Worm (Caenorhabditis elegans): ENCODE measurements around the gene ntl-4.

ntl-4 gene

ce11 chrIV:7881166-7881565 is 29.2 kb upstream of the ntl-4 start:
- TF ChIP-seq ceh-39 (tag; optimal IDR thresholded peaks at IDR 0.05) (no peak), M03D4.4 (tag; optimal IDR thresholded peaks at IDR 0.05) (no peak), drap-1 (GFP tag; optimal IDR thresholded peaks at IDR 0.05) (no peak), ztf-11 (tag; optimal IDR thresholded peaks at IDR 0.05) (no peak), lin-13 (tag; optimal IDR thresholded peaks at IDR 0.05) (no peak), hlh-1 (tag; optimal IDR thresholded peaks at IDR 0.05) (no peak), elt-1 (tag; optimal IDR thresholded peaks at IDR 0.05; ENCODE audit: borderline replicate concordance, insufficient read depth) (no peak), ham-2 (GFP tag; optimal IDR thresholded peaks at IDR 0.05) (no peak), blmp-1 (tag; optimal IDR thresholded peaks at IDR 0.05) (no peak), unc-39 (tag; optimal IDR thresholded peaks at IDR 0.05) (no peak), mls-2 (tag; optimal IDR thresholded peaks at IDR 0.05) (no peak), sptf-1 (tag; optimal IDR thresholded peaks at IDR 0.05) (no peak), lin-32 (GFP tag; optimal IDR thresholded peaks at IDR 0.05) (no peak), nhr-76 (tag; optimal IDR thresholded peaks at IDR 0.05) (no peak), ceh-43 (GFP tag; optimal IDR thresholded peaks at IDR 0.05) (no peak), unc-120 (tag; optimal IDR thresholded peaks at IDR 0.05; ENCODE audit: poor library complexity, severe bottlenecking) (no peak)

ce11 chrIV:7881726-7882125 is 28.6 kb upstream of the ntl-4 start, which contains the start of gene atic-1:
Gene atic-1 (plus strand): TSS chrIV:7882026.
- TF ChIP-seq sptf-1 (tag; optimal IDR thresholded peaks at IDR 0.05) = no peak
- TF ChIP-seq mab-5 (tag; optimal IDR thresholded peaks at IDR 0.05) = no peak
- no peak for TF ChIP-seq ceh-43 (GFP tag; optimal IDR thresholded peaks at IDR 0.05)
- no peak for TF ChIP-seq ham-2 (GFP tag; optimal IDR thresholded peaks at IDR 0.05)
- no peak for TF ChIP-seq elt-3 (tag; optimal IDR thresholded peaks at IDR 0.05)
- no peak for TF ChIP-seq nhr-237 (tag; optimal IDR thresholded peaks at IDR 0.05)
- TF ChIP-seq mls-2 (tag; optimal IDR thresholded peaks at IDR 0.05) = no peak
- no peak for TF ChIP-seq nhr-28 (tag; optimal IDR thresholded peaks at IDR 0.05)
- no peak for TF ChIP-seq drap-1 (GFP tag; optimal IDR thresholded peaks at IDR 0.05)
- TF ChIP-seq nhr-76 (tag; optimal IDR thresholded peaks at IDR 0.05) = no peak
- TF ChIP-seq snpc-4 (tag; optimal IDR thresholded peaks at IDR 0.05) = no peak
- no peak for TF ChIP-seq sem-2 (GFP tag; optimal IDR thresholded peaks at IDR 0.05)
- no peak for TF ChIP-seq unc-62 (GFP tag; optimal IDR thresholded peaks at IDR 0.05)
- TF ChIP-seq blmp-1 (tag; optimal IDR thresholded peaks at IDR 0.05) = no peak
- TF ChIP-seq tbx-8 (GFP tag; optimal IDR thresholded peaks at IDR 0.05) = no peak
- no peak for TF ChIP-seq unc-120 (tag; optimal IDR thresholded peaks at IDR 0.05; ENCODE audit: poor library complexity, severe bottlenecking)
- TF ChIP-seq mep-1 (tag; optimal IDR thresholded peaks at IDR 0.05) = no peak
- no peak for TF ChIP-seq ces-1 (GFP tag; optimal IDR thresholded peaks at IDR 0.05)
- TF ChIP-seq lsy-2 (tag; optimal IDR thresholded peaks at IDR 0.05) = no peak

ce11 chrIV:7897443-7897842 is 12.9 kb upstream of the ntl-4 start, which contains the start of gene ilys-4:
Gene ilys-4 (minus strand): TSS chrIV:7897543.
- TF ChIP-seq bed-3 (GFP tag; optimal IDR thresholded peaks at IDR 0.05) (no peak), M03D4.4 (tag; optimal IDR thresholded peaks at IDR 0.05) (no peak), nhr-76 (tag; optimal IDR thresholded peaks at IDR 0.05) (no peak), drap-1 (GFP tag; optimal IDR thresholded peaks at IDR 0.05) (no peak), sptf-1 (tag; optimal IDR thresholded peaks at IDR 0.05) (no peak), sem-2 (GFP tag; optimal IDR thresholded peaks at IDR 0.05) (no peak), mep-1 (tag; optimal IDR thresholded peaks at IDR 0.05) (no peak), ces-1 (GFP tag; optimal IDR thresholded peaks at IDR 0.05) (no peak), zip-8 (tag; optimal IDR thresholded peaks at IDR 0.05) (no peak), unc-120 (tag; optimal IDR thresholded peaks at IDR 0.05; ENCODE audit: poor library complexity, severe bottlenecking) (no peak)

ce11 chrIV:7897953-7898352 is 12.4 kb upstream of the ntl-4 start:
- TF ChIP-seq nhr-237 (tag; optimal IDR thresholded peaks at IDR 0.05) = no peak
- peak; percentile 96 for TF ChIP-seq zip-8 (tag; optimal IDR thresholded peaks at IDR 0.05)

ce11 chrIV:7898489-7898888 is 11.9 kb upstream of the ntl-4 start:
- TF ChIP-seq ztf-11 (tag; optimal IDR thresholded peaks at IDR 0.05) (no peak), nhr-237 (tag; optimal IDR thresholded peaks at IDR 0.05) (no peak), sptf-1 (tag; optimal IDR thresholded peaks at IDR 0.05) (no peak), nhr-28 (tag; optimal IDR thresholded peaks at IDR 0.05) (no peak), mep-1 (tag; optimal IDR thresholded peaks at IDR 0.05) (no peak), hlh-1 (tag; optimal IDR thresholded peaks at IDR 0.05) (no peak), lin-13 (tag; optimal IDR thresholded peaks at IDR 0.05) (no peak), cnd-1 (tag; optimal IDR thresholded peaks at IDR 0.05) (no peak), ceh-39 (tag; optimal IDR thresholded peaks at IDR 0.05) (no peak)

Measured in whole organism, mixed stage, embryonic.